Worm (Caenorhabditis elegans): ENCODE measurements around the gene tbx-8.

The tbx-8 gene

ce11 chrIII:10337508-10338166 lies 9.5 kb upstream of the tbx-8 start, which contains the start of gene ttr-15:
Gene ttr-15 (plus strand): TSS chrIII:10337847.
- TF ChIP-seq T22C8.4 (GFP tag; IDR thresholded peaks at IDR 0.05) (no peak), klf-2 (GFP tag; conservative IDR thresholded peaks at IDR 0.05) (no peak), ref-1 (GFP tag; conservative IDR thresholded peaks at IDR 0.05) (no peak), ztf-29 (GFP tag; IDR thresholded peaks at IDR 0.05) (no peak), flt-1 (GFP tag; IDR thresholded peaks at IDR 0.05) (no peak), tab-1 (GFP tag; IDR thresholded peaks at IDR 0.05) (no peak), ztf-23 (GFP tag; IDR thresholded peaks at IDR 0.05) (no peak), cog-1 (tag; optimal IDR thresholded peaks at IDR 0.05) (no peak), med-1 (GFP tag; optimal IDR thresholded peaks at IDR 0.05; ENCODE audit: insufficient read depth) (no peak)

ce11 chrIII:10338992-10339852 lies 7.9 kb upstream of the tbx-8 start:
- TF ChIP-seq klf-2 (GFP tag; conservative IDR thresholded peaks at IDR 0.05) (no peak), flt-1 (GFP tag; IDR thresholded peaks at IDR 0.05) (no peak), ztf-29 (GFP tag; IDR thresholded peaks at IDR 0.05) (no peak), cog-1 (tag; optimal IDR thresholded peaks at IDR 0.05) (no peak), ztf-23 (GFP tag; IDR thresholded peaks at IDR 0.05) (no peak), med-1 (GFP tag; optimal IDR thresholded peaks at IDR 0.05; ENCODE audit: insufficient read depth) (no peak), tab-1 (GFP tag; IDR thresholded peaks at IDR 0.05) (no peak), T22C8.4 (GFP tag; IDR thresholded peaks at IDR 0.05) (no peak), ref-1 (GFP tag; conservative IDR thresholded peaks at IDR 0.05) (no peak)

- TF ChIP-seq ref-1 (GFP tag; conservative IDR thresholded peaks at IDR 0.05) (no peak), med-1 (GFP tag; optimal IDR thresholded peaks at IDR 0.05; ENCODE audit: insufficient read depth) (no peak), klf-2 (GFP tag; conservative IDR thresholded peaks at IDR 0.05) (no peak), cog-1 (tag; optimal IDR thresholded peaks at IDR 0.05) (no peak), tab-1 (GFP tag; IDR thresholded peaks at IDR 0.05) (no peak), T22C8.4 (GFP tag; IDR thresholded peaks at IDR 0.05) (no peak), flt-1 (GFP tag; IDR thresholded peaks at IDR 0.05) (no peak), ztf-29 (GFP tag; IDR thresholded peaks at IDR 0.05) (no peak), ztf-23 (GFP tag; IDR thresholded peaks at IDR 0.05) (no peak)
These were observed 7.2 kb upstream of the tbx-8 start for ce11 chrIII:10339949-10340348.

ce11 chrIII:10341758-10342157 lies 5.4 kb upstream of the tbx-8 start, which contains the start of gene tbx-9:
Gene tbx-9 (minus strand): TSS chrIII:10341858.
- no peak for TF ChIP-seq ztf-23 (GFP tag; IDR thresholded peaks at IDR 0.05)
- TF ChIP-seq cog-1 (tag; optimal IDR thresholded peaks at IDR 0.05): no peak
- TF ChIP-seq tab-1 (GFP tag; IDR thresholded peaks at IDR 0.05): no peak
- TF ChIP-seq ztf-29 (GFP tag; IDR thresholded peaks at IDR 0.05): no peak
- TF ChIP-seq med-1 (GFP tag; optimal IDR thresholded peaks at IDR 0.05; ENCODE audit: insufficient read depth): no peak
- TF ChIP-seq klf-2 (GFP tag; conservative IDR thresholded peaks at IDR 0.05): no peak
- TF ChIP-seq T22C8.4 (GFP tag; IDR thresholded peaks at IDR 0.05): no peak
- no peak for TF ChIP-seq ref-1 (GFP tag; conservative IDR thresholded peaks at IDR 0.05)
- TF ChIP-seq flt-1 (GFP tag; IDR thresholded peaks at IDR 0.05): no peak

- no peak for TF ChIP-seq flt-1 (GFP tag; IDR thresholded peaks at IDR 0.05)
- no peak for TF ChIP-seq T22C8.4 (GFP tag; IDR thresholded peaks at IDR 0.05)
- TF ChIP-seq ztf-23 (GFP tag; IDR thresholded peaks at IDR 0.05): no peak
- no peak for TF ChIP-seq med-1 (GFP tag; optimal IDR thresholded peaks at IDR 0.05; ENCODE audit: insufficient read depth)
- TF ChIP-seq klf-2 (GFP tag; conservative IDR thresholded peaks at IDR 0.05): no peak
- no peak for TF ChIP-seq cog-1 (tag; optimal IDR thresholded peaks at IDR 0.05)
- TF ChIP-seq tab-1 (GFP tag; IDR thresholded peaks at IDR 0.05): no peak
- TF ChIP-seq ref-1 (GFP tag; conservative IDR thresholded peaks at IDR 0.05): no peak
- TF ChIP-seq ztf-29 (GFP tag; IDR thresholded peaks at IDR 0.05): no peak
These were observed 2.4 kb upstream of the tbx-8 start for ce11 chrIII:10344762-10345161.

ce11 chrIII:10351595-10352207 lies 4.6 kb downstream of the tbx-8 start, which contains the start of gene T07C4.3:
Gene T07C4.3 (plus strand): TSS chrIII:10352157.
- TF ChIP-seq med-1 (GFP tag; optimal IDR thresholded peaks at IDR 0.05; ENCODE audit: insufficient read depth) (no peak), ztf-29 (GFP tag; IDR thresholded peaks at IDR 0.05) (no peak), ztf-23 (GFP tag; IDR thresholded peaks at IDR 0.05) (no peak), flt-1 (GFP tag; IDR thresholded peaks at IDR 0.05) (no peak), ref-1 (GFP tag; conservative IDR thresholded peaks at IDR 0.05) (no peak), klf-2 (GFP tag; conservative IDR thresholded peaks at IDR 0.05) (no peak), tab-1 (GFP tag; IDR thresholded peaks at IDR 0.05) (no peak), T22C8.4 (GFP tag; IDR thresholded peaks at IDR 0.05) (no peak), cog-1 (tag; optimal IDR thresholded peaks at IDR 0.05) (no peak)

ce11 chrIII:10353423-10353822 lies 6.3 kb downstream of the tbx-8 start:
- TF ChIP-seq ztf-23 (GFP tag; IDR thresholded peaks at IDR 0.05) (no peak), cog-1 (tag; optimal IDR thresholded peaks at IDR 0.05) (no peak), klf-2 (GFP tag; conservative IDR thresholded peaks at IDR 0.05) (no peak)

ce11 chrIII:10354591-10354990 lies 7.4 kb downstream of the tbx-8 start:
- TF ChIP-seq tab-1 (GFP tag; IDR thresholded peaks at IDR 0.05) (no peak), ztf-29 (GFP tag; IDR thresholded peaks at IDR 0.05) (no peak), ztf-23 (GFP tag; IDR thresholded peaks at IDR 0.05) (no peak), klf-2 (GFP tag; conservative IDR thresholded peaks at IDR 0.05) (no peak), flt-1 (GFP tag; IDR thresholded peaks at IDR 0.05) (no peak), T22C8.4 (GFP tag; IDR thresholded peaks at IDR 0.05) (no peak), cog-1 (tag; optimal IDR thresholded peaks at IDR 0.05) (no peak), ref-1 (GFP tag; conservative IDR thresholded peaks at IDR 0.05) (no peak), med-1 (GFP tag; optimal IDR thresholded peaks at IDR 0.05; ENCODE audit: insufficient read depth) (no peak)

- TF ChIP-seq klf-2 (GFP tag; conservative IDR thresholded peaks at IDR 0.05) (no peak), ztf-23 (GFP tag; IDR thresholded peaks at IDR 0.05) (no peak), tab-1 (GFP tag; IDR thresholded peaks at IDR 0.05) (no peak), ztf-29 (GFP tag; IDR thresholded peaks at IDR 0.05) (no peak), cog-1 (tag; optimal IDR thresholded peaks at IDR 0.05) (no peak), T22C8.4 (GFP tag; IDR thresholded peaks at IDR 0.05) (no peak), med-1 (GFP tag; optimal IDR thresholded peaks at IDR 0.05; ENCODE audit: insufficient read depth) (no peak), flt-1 (GFP tag; IDR thresholded peaks at IDR 0.05) (no peak), ref-1 (GFP tag; conservative IDR thresholded peaks at IDR 0.05) (no peak)
These were observed 8.2 kb downstream of the tbx-8 start, which contains the start of gene spp-1 for ce11 chrIII:10355382-10355781. Gene spp-1 (minus strand): TSS chrIII:10355668.

All from whole organism, midembryonic.